Fruit fly (Drosophila melanogaster) whole organism, embryonic: Measurements from ENCODE around the gene PIG-S.

Experiments
- BEAF-32 ChIP-seq: fragments of 200-800 bp; sonication (Bioruptor generic); optimal IDR thresholded peaks from 3 replicates; lab custom pipeline; 2017; ENCODE audit warnings: missing biosample characterization, missing genetic modification characterization, mild to moderate bottlenecking, moderate library complexity, missing genetic modification reagents
- Bdp1 ChIP-seq: fragments of 200-800 bp; sonication (Bioruptor generic); optimal IDR thresholded peaks from 3 replicates; lab custom pipeline; 2016; ENCODE audit warnings: missing biosample characterization, missing genetic modification characterization
- CG10267 ChIP-seq: fragments of 200-800 bp; sonication (Bioruptor generic); optimal IDR thresholded peaks from 2 replicates; lab custom pipeline; 2018; ENCODE audit warnings: missing biosample characterization, mild to moderate bottlenecking, missing genetic modification characterization, moderate library complexity
- CG13287 ChIP-seq: fragments of 200-800 bp; sonication (Bioruptor generic); IDR thresholded peaks from 2 replicates; pipeline ENCODE4 v1.3.6; 2022; ENCODE audit warnings: missing biosample characterization, missing genetic modification characterization; ENCODE audit not compliant: partially characterized antibody
- CG13894 ChIP-seq: fragments of 200-800 bp; sonication (Bioruptor generic); optimal IDR thresholded peaks from 3 replicates; lab custom pipeline; 2018; ENCODE audit warnings: missing biosample characterization, mild to moderate bottlenecking, missing genetic modification characterization, moderate library complexity
- CG16813 ChIP-seq: fragments of 200-800 bp; sonication (Bioruptor generic); IDR thresholded peaks from 3 replicates; pipeline ENCODE4 v1.3.6; 2022; ENCODE audit warnings: missing biosample characterization, missing genetic modification characterization; ENCODE audit not compliant: partially characterized antibody
- CG17612 ChIP-seq: fragments of 200-800 bp; sonication (Bioruptor generic); IDR thresholded peaks from 2 replicates; pipeline ENCODE4 v1.3.6; 2022; ENCODE audit warnings: missing biosample characterization, missing genetic modification characterization
- CG18262 ChIP-seq: fragments of 200-800 bp; optimal IDR thresholded peaks from 3 replicates; lab custom pipeline; 2019; ENCODE audit warnings: missing biosample characterization, mild to moderate bottlenecking, missing genetic modification characterization, moderate library complexity
- CG2116 ChIP-seq: fragments of 200-800 bp; sonication (Bioruptor generic); optimal IDR thresholded peaks from 3 replicates; lab custom pipeline; 2018; ENCODE audit warnings: missing biosample characterization, mild to moderate bottlenecking, missing genetic modification characterization
- CG30403 ChIP-seq: fragments of 200-800 bp; sonication (Bioruptor generic); optimal IDR thresholded peaks from 3 replicates; lab custom pipeline; 2016; ENCODE audit warnings: missing biosample characterization, missing genetic modification characterization
- CG3281 ChIP-seq: fragments of 200-800 bp; sonication (Bioruptor generic); optimal IDR thresholded peaks from 3 replicates; lab custom pipeline; 2017; ENCODE audit warnings: missing biosample characterization, mild to moderate bottlenecking, missing genetic modification characterization
- CG34224 ChIP-seq: fragments of 200-800 bp; sonication (Bioruptor generic); IDR thresholded peaks from 3 replicates; pipeline ENCODE4 v1.3.6; 2022; ENCODE audit warnings: missing biosample characterization, missing genetic modification characterization; ENCODE audit not compliant: partially characterized antibody
- CG4730 ChIP-seq: fragments of 200-800 bp; sonication (Bioruptor generic); IDR thresholded peaks from 2 replicates; pipeline ENCODE4 v1.3.6; 2022; ENCODE audit warnings: missing biosample characterization, missing genetic modification characterization
- CG6791 ChIP-seq: fragments of 200-800 bp; sonication (Bioruptor generic); IDR thresholded peaks from 3 replicates; pipeline ENCODE4 v1.3.6; 2022; ENCODE audit warnings: missing biosample characterization, missing genetic modification characterization; ENCODE audit not compliant: partially characterized antibody
- Dref ChIP-seq: fragments of 200-800 bp; sonication (Bioruptor generic); IDR thresholded peaks from 2 replicates; pipeline ENCODE4 v1.3.6; 2022; ENCODE audit warnings: missing biosample characterization, missing genetic modification characterization
- E2f2 ChIP-seq: fragments of 200-800 bp; sonication (Bioruptor generic); IDR thresholded peaks from 2 replicates; pipeline ENCODE4 v1.3.6; 2022; ENCODE audit warnings: missing biosample characterization, missing genetic modification characterization
- MBD-R2 ChIP-seq: fragments of 200-800 bp; sonication (Bioruptor generic); IDR thresholded peaks from 2 replicates; pipeline ENCODE4 v1.3.6; 2022; ENCODE audit warnings: missing biosample characterization, missing genetic modification characterization
- MESR4 ChIP-seq: fragments of 200-800 bp; sonication (Bioruptor generic); optimal IDR thresholded peaks from 2 replicates; lab custom pipeline; 2018; ENCODE audit warnings: missing biosample characterization, mild to moderate bottlenecking, missing genetic modification characterization, moderate library complexity
- Myb ChIP-seq: fragments of 200-800 bp; sonication (Bioruptor generic); optimal IDR thresholded peaks from 2 replicates; lab custom pipeline; 2016; ENCODE audit warnings: missing biosample characterization, missing genetic modification characterization
- Opbp ChIP-seq: fragments of 200-800 bp; sonication (Bioruptor generic); IDR thresholded peaks from 3 replicates; pipeline ENCODE4 v1.3.6; 2022; ENCODE audit warnings: missing biosample characterization, missing genetic modification characterization; ENCODE audit not compliant: partially characterized antibody
- Scr ChIP-seq: fragments of 200-800 bp; sonication (Bioruptor generic); IDR thresholded peaks from 2 replicates; pipeline ENCODE4 v1.3.6; 2022; ENCODE audit warnings: missing biosample characterization, missing genetic modification characterization; ENCODE audit not compliant: partially characterized antibody
- Sry-δ ChIP-seq: fragments of 200-800 bp; sonication (Bioruptor generic); optimal IDR thresholded peaks from 2 replicates; lab custom pipeline; 2016; ENCODE audit warnings: missing biosample characterization, missing genetic modification characterization
- Vsx1 ChIP-seq: fragments of 200-800 bp; sonication (Bioruptor generic); optimal IDR thresholded peaks from 2 replicates; lab custom pipeline; 2017; ENCODE audit warnings: missing biosample characterization, mild to moderate bottlenecking, missing genetic modification characterization, missing genetic modification reagents
- amos ChIP-seq: fragments of 200-800 bp; sonication (Bioruptor generic); IDR thresholded peaks from 2 replicates; pipeline ENCODE4 v1.3.6; 2022; ENCODE audit warnings: missing biosample characterization, missing genetic modification characterization; ENCODE audit not compliant: partially characterized antibody
- ash1 ChIP-seq: fragments of 200-800 bp; sonication (Bioruptor generic); optimal IDR thresholded peaks from 2 replicates; lab custom pipeline; 2018; ENCODE audit warnings: missing biosample characterization, mild to moderate bottlenecking, missing genetic modification characterization
- br ChIP-seq: fragments of >200 bp; optimal IDR thresholded peaks from 2 replicates; lab custom pipeline; 2017
- emc ChIP-seq: fragments of 200-800 bp; sonication (Bioruptor generic); optimal IDR thresholded peaks from 2 replicates; lab custom pipeline; 2016; ENCODE audit warnings: missing biosample characterization, missing genetic modification characterization
- ewg ChIP-seq: fragments of 200-800 bp; sonication (Bioruptor generic); optimal IDR thresholded peaks from 3 replicates; lab custom pipeline; 2017; ENCODE audit warnings: mild to moderate bottlenecking, missing biosample characterization, missing genetic modification reagents, missing genetic modification characterization
- fru ChIP-seq: fragments of >200 bp; optimal IDR thresholded peaks from 2 replicates; lab custom pipeline; 2017
- gfzf ChIP-seq: fragments of 200-800 bp; sonication (Bioruptor generic); optimal IDR thresholded peaks from 2 replicates; lab custom pipeline; 2016; ENCODE audit warnings: missing biosample characterization, mild to moderate bottlenecking, missing genetic modification characterization, moderate library complexity
- ham ChIP-seq: fragments of 200-800 bp; sonication (Bioruptor generic); IDR thresholded peaks from 2 replicates; pipeline ENCODE4 v1.3.6; 2022; ENCODE audit warnings: missing biosample characterization, missing genetic modification characterization
- insv ChIP-seq, 2 experiments: fragments of 200-800 bp; sonication (Bioruptor generic); optimal IDR thresholded peaks; 3 replicates each; lab custom pipeline; 2016 to 2018; ENCODE audit warnings: missing biosample characterization in 2 of 2, missing genetic modification characterization in 2 of 2
- jumu ChIP-seq: fragments of 200-800 bp; sonication (Bioruptor generic); optimal IDR thresholded peaks from 3 replicates; lab custom pipeline; 2016; ENCODE audit warnings: missing biosample characterization, missing genetic modification characterization
- p53 ChIP-seq: fragments of 200-800 bp; sonication (Bioruptor generic); optimal IDR thresholded peaks from 2 replicates; lab custom pipeline; 2016; ENCODE audit warnings: missing biosample characterization, missing genetic modification characterization
- prd ChIP-seq, 3 experiments: fragments of >200 bp in 2 of 3; fragments of 200-800 bp in 1 of 3; sonication (Bioruptor generic) in 1 of 3; optimal IDR thresholded peaks in 2 of 3; IDR thresholded peaks in 1 of 3; 2 replicates in 2 of 3; 3 replicates in 1 of 3; pipeline versions ENCODE4 v1.3.6 to Lab custom; 2017 to 2022; ENCODE audit warnings: missing biosample characterization in 1 of 3, missing genetic modification characterization in 1 of 3
- pzg ChIP-seq: fragments of 200-800 bp; sonication (Bioruptor generic); optimal IDR thresholded peaks from 3 replicates; lab custom pipeline; 2018; ENCODE audit warnings: missing biosample characterization, mild to moderate bottlenecking, missing genetic modification characterization, moderate library complexity
- sim ChIP-seq: fragments of 200-800 bp; sonication (Bioruptor generic); IDR thresholded peaks from 2 replicates; pipeline ENCODE4 v1.3.6; 2022; ENCODE audit warnings: missing biosample characterization, missing genetic modification characterization
- so ChIP-seq: fragments of 200-800 bp; sonication (Bioruptor generic); IDR thresholded peaks from 3 replicates; pipeline ENCODE4 v1.3.6; 2022; ENCODE audit warnings: missing biosample characterization, missing genetic modification characterization
- trem ChIP-seq: fragments of 200-800 bp; optimal IDR thresholded peaks from 3 replicates; lab custom pipeline; 2019; ENCODE audit warnings: missing biosample characterization, mild to moderate bottlenecking, missing genetic modification characterization, moderate library complexity
- twi ChIP-seq: fragments of 200-800 bp; optimal IDR thresholded peaks from 2 replicates; lab custom pipeline; 2019; ENCODE audit warnings: missing biosample characterization, mild to moderate bottlenecking, missing genetic modification characterization, moderate library complexity
- unc-4 ChIP-seq: fragments of 200-800 bp; sonication (Bioruptor generic); IDR thresholded peaks from 2 replicates; pipeline ENCODE4 v1.3.6; 2022; ENCODE audit warnings: missing biosample characterization, missing genetic modification characterization; ENCODE audit not compliant: partially characterized antibody
- wdn ChIP-seq: fragments of 200-800 bp; sonication (Bioruptor generic); IDR thresholded peaks from 2 replicates; pipeline ENCODE4 v1.3.6; 2022; ENCODE audit warnings: missing biosample characterization, missing genetic modification characterization

Gene PIG-S

DNA sequence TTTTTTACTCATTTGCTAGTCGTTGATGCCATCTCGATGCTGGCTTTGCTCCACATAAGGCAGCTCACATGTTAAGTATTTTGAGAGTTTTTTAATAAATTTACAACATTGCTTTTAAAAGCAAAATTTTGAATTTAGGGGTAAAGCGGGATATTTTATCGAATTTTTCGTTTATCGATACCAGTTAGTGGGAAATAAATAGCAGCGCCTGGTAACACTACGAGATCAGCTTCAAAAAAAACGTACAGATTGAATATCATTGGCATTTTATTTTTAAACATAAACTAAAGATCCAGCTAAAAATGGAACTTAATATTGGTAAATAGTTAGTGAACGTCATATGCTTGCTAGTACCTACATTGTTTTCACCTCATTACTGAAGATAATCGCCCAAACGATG lies 4.6 kb upstream of the PIG-S start, which contains the start of gene Mink (continued):
- peak; percentile 46 for TF ChIP-seq BEAF-32 (GFP tag; lab: Kevin White, UChicago)
- no peak for TF ChIP-seq emc (GFP tag; lab: Kevin White, UChicago)
- TF ChIP-seq Dref (GFP tag; lab: Robert Waterston, UW) = peak; percentile 73
- no peak for TF ChIP-seq sim (GFP tag; lab: Robert Waterston, UW)
- TF ChIP-seq CG10267 = peak; percentile 8
- no peak for TF ChIP-seq trem (tag; lab: Kevin White, UChicago)
- peak; percentile 26 for TF ChIP-seq Sry-δ (GFP tag; lab: Kevin White, UChicago)
- TF ChIP-seq CG34224 = peak; percentile 40; the same call in 1 of the 3 replicates
- TF ChIP-seq E2f2 (GFP tag; lab: Robert Waterston, UW) = peak; percentile 93
- no peak for TF ChIP-seq jumu (GFP tag; lab: Kevin White, UChicago)
- no peak for TF ChIP-seq wdn (GFP tag; lab: Robert Waterston, UW)
- TF ChIP-seq insv (GFP tag; optimal IDR thresholded peaks at IDR 0.05; lab: Kevin White, UChicago) = no peak
- no peak for TF ChIP-seq MESR4 (GFP tag; lab: Kevin White, UChicago)
- TF ChIP-seq CG17612 (GFP tag; lab: Robert Waterston, UW) = no peak
- peak; percentile 40 for TF ChIP-seq pzg (GFP tag; lab: Kevin White, UChicago)
- no peak for TF ChIP-seq ash1
- TF ChIP-seq CG2116 = peak; percentile 48
- TF ChIP-seq gfzf (GFP tag; lab: Kevin White, UChicago) = peak; percentile 73
- TF ChIP-seq fru (lab: Kevin White, UChicago) = no peak
- TF ChIP-seq ewg = no peak
- TF ChIP-seq Myb (GFP tag; lab: Kevin White, UChicago) = peak; percentile 75
- peak; percentile 31; the same call in 1 of the 2 replicates for TF ChIP-seq unc-4 (GFP tag; lab: Robert Waterston, UW)
- TF ChIP-seq Vsx1 = no peak
- no peak for TF ChIP-seq twi (tag; lab: Kevin White, UChicago)
- TF ChIP-seq ham (GFP tag; lab: Robert Waterston, UW) = no peak
- TF ChIP-seq CG13287 (GFP tag; lab: Robert Waterston, UW) = peak; percentile 57; the same call in 1 of the 2 replicates
- TF ChIP-seq MBD-R2 (GFP tag; lab: Robert Waterston, UW) = peak; percentile 22; the same call in 1 of the 2 replicates
- TF ChIP-seq CG18262 (tag; lab: Kevin White, UChicago) = no peak
- TF ChIP-seq Scr (GFP tag; lab: Robert Waterston, UW) = 0 out of 2 replicates have a peak, but pooled peaks have one; percentile 19
- TF ChIP-seq so (GFP tag; lab: Robert Waterston, UW) = no peak
- no peak for TF ChIP-seq CG13894

DNA sequence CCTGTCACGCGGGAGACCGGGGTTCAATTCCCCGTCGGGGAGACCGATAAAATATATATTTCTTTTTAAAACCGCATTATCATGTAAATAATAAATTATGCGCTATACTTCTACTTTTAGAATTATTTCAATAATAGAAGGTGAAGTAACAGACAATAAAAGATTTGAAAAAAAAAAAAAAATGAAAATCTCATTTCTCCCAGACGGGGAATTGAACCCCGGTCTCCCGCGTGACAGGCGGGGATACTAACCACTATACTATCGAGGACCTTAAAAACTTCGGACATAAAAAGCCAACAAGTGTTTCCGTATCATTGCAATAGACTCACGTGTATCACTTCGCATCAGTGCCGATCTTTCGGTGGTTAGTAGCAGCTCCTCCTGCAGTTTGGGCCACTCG lies 2.8 kb downstream of the PIG-S start:
- TF ChIP-seq br = no peak
- TF ChIP-seq Opbp (GFP tag; lab: Robert Waterston, UW) = 0 out of 3 replicates have a peak, but pooled peaks have one; percentile 34
- no peak for TF ChIP-seq prd (optimal IDR thresholded peaks at IDR 0.05; lab: Kevin White, UChicago)
- no peak for TF ChIP-seq prd (GFP tag; IDR thresholded peaks at IDR 0.05; lab: Robert Waterston, UW)
- 0 out of 2 replicates have a peak, but pooled peaks have one; percentile 13 for TF ChIP-seq Scr (GFP tag; lab: Robert Waterston, UW)
- TF ChIP-seq Bdp1 (GFP tag; lab: Kevin White, UChicago) = peak; percentile 89
- TF ChIP-seq CG4730 (GFP tag; lab: Robert Waterston, UW) = no peak
- no peak for TF ChIP-seq p53 (GFP tag; lab: Kevin White, UChicago)
- peak; percentile 54; the same call in 1 of the 2 replicates for TF ChIP-seq amos (GFP tag; lab: Robert Waterston, UW)
- TF ChIP-seq CG6791 (GFP tag; lab: Robert Waterston, UW) = peak; percentile 7; the same call in 1 of the 3 replicates
- TF ChIP-seq CG30403 = no peak
- no peak for TF ChIP-seq CG3281 (GFP tag; lab: Kevin White, UChicago)
- peak; percentile 51; the same call in 2 of the 3 replicates for TF ChIP-seq CG16813
- TF ChIP-seq, all 482 proteins: peak for 6
